Worm (Caenorhabditis elegans) whole organism, L4 larva: ENCODE results near the gene C33G3.5.

Source experiments
- Y105C5A.15 ChIP-seq: fragments of 200-800 bp; sonication (Bioruptor generic); IDR thresholded peaks from 2 replicates; pipeline ENCODE4 v1.3.6; 2022; ENCODE audit warnings: missing genetic modification characterization, missing compliant biosample characterization
- attf-4 ChIP-seq: sonication (generic microtip); optimal IDR thresholded peaks from 3 replicates; lab custom pipeline; 2017; ENCODE audit warnings: missing biosample characterization, missing genetic modification characterization
- ceh-28 ChIP-seq: fragments of 150-350 bp; optimal IDR thresholded peaks from 2 replicates; lab custom pipeline; 2014; ENCODE audit warnings: missing biosample characterization, missing genetic modification reagents, missing genetic modification characterization
- ceh-32 ChIP-seq: sonication (generic microtip); optimal IDR thresholded peaks from 2 replicates; lab custom pipeline; 2016; ENCODE audit warnings: mild to moderate bottlenecking, missing genetic modification characterization, missing compliant biosample characterization; ENCODE audit not compliant: poor library complexity
- ceh-82 ChIP-seq: sonication (generic microtip); optimal IDR thresholded peaks from 2 replicates; lab custom pipeline; 2017; ENCODE audit warnings: missing biosample characterization, missing genetic modification characterization
- cey-2 ChIP-seq: sonication (generic microtip); optimal IDR thresholded peaks from 3 replicates; lab custom pipeline; 2017; ENCODE audit warnings: missing genetic modification characterization, mild to moderate bottlenecking, missing compliant biosample characterization, antibody characterized with exemption, borderline replicate concordance; ENCODE audit not compliant: insufficient read depth
- daf-16 ChIP-seq, 3 experiments: sonication (generic microtip); optimal IDR thresholded peaks; 2 replicates each; lab custom pipeline; 2016 to 2017; ENCODE audit warnings: missing genetic modification characterization in 3 of 3, missing genetic modification reagents in 3 of 3, mild to moderate bottlenecking in 2 of 3, missing compliant biosample characterization in 2 of 3, missing biosample characterization in 1 of 3, moderate library complexity in 1 of 3
- dmd-6 ChIP-seq: fragments of 200-800 bp; sonication (Bioruptor generic); IDR thresholded peaks from 2 replicates; pipeline ENCODE4 v1.3.6; 2022; ENCODE audit warnings: missing genetic modification reagents, missing genetic modification characterization, missing compliant biosample characterization
- fkh-10 ChIP-seq: fragments of 150-350 bp; optimal IDR thresholded peaks from 2 replicates; lab custom pipeline; 2014; ENCODE audit warnings: missing biosample characterization, missing genetic modification reagents, missing genetic modification characterization
- hlh-30 ChIP-seq: sonication (generic microtip); optimal IDR thresholded peaks from 2 replicates; lab custom pipeline; 2017; ENCODE audit warnings: antibody characterized with exemption, mild to moderate bottlenecking, missing genetic modification characterization, missing compliant biosample characterization; ENCODE audit not compliant: insufficient read depth
- lin-1 ChIP-seq: fragments of 200-800 bp; sonication (Bioruptor generic); IDR thresholded peaks from 2 replicates; pipeline ENCODE4 v1.3.6; 2022; ENCODE audit warnings: missing genetic modification reagents, missing genetic modification characterization, missing compliant biosample characterization
- lin-13 ChIP-seq: fragments of 150-350 bp; optimal IDR thresholded peaks from 2 replicates; lab custom pipeline; 2014; ENCODE audit warnings: missing biosample characterization, missing genetic modification reagents, missing genetic modification characterization
- lin-29 ChIP-seq: fragments of 200-800 bp; sonication (Bioruptor generic); IDR thresholded peaks from 2 replicates; pipeline ENCODE4 v1.3.6; 2022; ENCODE audit warnings: missing genetic modification reagents, missing genetic modification characterization, missing compliant biosample characterization
- lsy-2 ChIP-seq, 2 experiments: fragments of 150-350 bp in 1 of 2; sonication (generic microtip) in 1 of 2; optimal IDR thresholded peaks; 2 replicates each; lab custom pipeline; 2014 to 2017; ENCODE audit warnings: missing biosample characterization in 2 of 2, missing genetic modification characterization in 2 of 2
- madf-9 ChIP-seq: fragments of 200-800 bp; sonication (Bioruptor generic); conservative IDR thresholded peaks from 2 replicates; pipeline ENCODE4 v1.3.6; 2022; ENCODE audit warnings: missing genetic modification reagents, missing genetic modification characterization, missing compliant biosample characterization
- mdl-1 ChIP-seq, 2 experiments: fragments of 150-350 bp in 1 of 2; sonication (generic microtip) in 1 of 2; optimal IDR thresholded peaks; 2 replicates each; lab custom pipeline; 2014 to 2017; ENCODE audit warnings: missing biosample characterization in 2 of 2, missing genetic modification characterization in 2 of 2
- mdt-29 ChIP-seq: fragments of 200-800 bp; sonication (Bioruptor generic); IDR thresholded peaks from 2 replicates; pipeline ENCODE4 v1.3.6; 2022; ENCODE audit warnings: missing genetic modification reagents, missing genetic modification characterization, missing compliant biosample characterization
- nhr-10 ChIP-seq: fragments of 150-350 bp; optimal IDR thresholded peaks from 2 replicates; lab custom pipeline; 2014; ENCODE audit warnings: missing biosample characterization, missing genetic modification characterization
- nhr-237 ChIP-seq: sonication (generic microtip); optimal IDR thresholded peaks from 2 replicates; lab custom pipeline; 2017; ENCODE audit warnings: missing biosample characterization, missing genetic modification characterization
- nhr-25 ChIP-seq: sonication (generic microtip); optimal IDR thresholded peaks from 2 replicates; lab custom pipeline; 2017; ENCODE audit warnings: missing genetic modification characterization, mild to moderate bottlenecking, missing compliant biosample characterization, antibody characterized with exemption, moderate library complexity, borderline replicate concordance; ENCODE audit not compliant: insufficient read depth
- nhr-28 ChIP-seq: fragments of 150-350 bp; optimal IDR thresholded peaks from 2 replicates; lab custom pipeline; 2014; ENCODE audit warnings: missing biosample characterization, missing genetic modification characterization
- nhr-48 ChIP-seq: sonication (generic microtip); optimal IDR thresholded peaks from 2 replicates; lab custom pipeline; 2016; ENCODE audit warnings: mild to moderate bottlenecking, missing genetic modification characterization, missing compliant biosample characterization
- nhr-6 ChIP-seq: fragments of 150-350 bp; optimal IDR thresholded peaks from 2 replicates; lab custom pipeline; 2014; ENCODE audit warnings: missing biosample characterization, missing genetic modification characterization
- nhr-76 ChIP-seq: fragments of 150-350 bp; optimal IDR thresholded peaks from 2 replicates; lab custom pipeline; 2014; ENCODE audit warnings: missing biosample characterization, missing genetic modification characterization
- nhr-77 ChIP-seq: fragments of 150-350 bp; optimal IDR thresholded peaks from 2 replicates; lab custom pipeline; 2014; ENCODE audit warnings: missing biosample characterization, missing genetic modification characterization
- pha-4 ChIP-seq, 2 experiments: fragments of 150-350 bp in 1 of 2; fragments of 200-800 bp in 1 of 2; sonication (Bioruptor generic) in 1 of 2; IDR thresholded peaks in 1 of 2; optimal IDR thresholded peaks in 1 of 2; 2 replicates each; pipeline versions ENCODE4 v1.3.6 to Lab custom; 2014 to 2022; ENCODE audit warnings: missing genetic modification characterization in 2 of 2, missing genetic modification reagents in 2 of 2, missing biosample characterization in 1 of 2, missing compliant biosample characterization in 1 of 2
- php-3 ChIP-seq: fragments of 200-800 bp; sonication (Bioruptor generic); IDR thresholded peaks from 2 replicates; pipeline ENCODE4 v1.3.6; 2022; ENCODE audit warnings: missing genetic modification reagents, missing genetic modification characterization, missing compliant biosample characterization
- saeg-2 ChIP-seq: fragments of 200-800 bp; sonication (Bioruptor generic); IDR thresholded peaks from 2 replicates; pipeline ENCODE4 v1.3.6; 2022; ENCODE audit warnings: missing genetic modification reagents, missing genetic modification characterization, missing compliant biosample characterization
- sdz-12 ChIP-seq: fragments of 200-800 bp; sonication (Bioruptor generic); optimal IDR thresholded peaks from 2 replicates; lab custom pipeline; 2018; ENCODE audit warnings: mild to moderate bottlenecking, missing genetic modification characterization, missing compliant biosample characterization
- set-16 ChIP-seq: fragments of 200-800 bp; sonication (Bioruptor generic); IDR thresholded peaks from 2 replicates; pipeline ENCODE4 v1.3.6; 2022; ENCODE audit warnings: missing genetic modification reagents, missing genetic modification characterization, missing compliant biosample characterization
- skn-1 ChIP-seq: fragments of 150-350 bp; optimal IDR thresholded peaks from 2 replicates; lab custom pipeline; 2014; ENCODE audit warnings: missing biosample characterization, missing genetic modification characterization
- spr-1 ChIP-seq: sonication (generic microtip); optimal IDR thresholded peaks from 2 replicates; lab custom pipeline; 2016; ENCODE audit warnings: mild to moderate bottlenecking, missing genetic modification characterization, missing compliant biosample characterization
- spr-3 ChIP-seq: fragments of 200-800 bp; sonication (Bioruptor generic); optimal IDR thresholded peaks from 2 replicates; lab custom pipeline; 2018; ENCODE audit warnings: mild to moderate bottlenecking, missing genetic modification characterization, missing compliant biosample characterization
- tag-97 ChIP-seq: fragments of 200-800 bp; sonication (Bioruptor generic); IDR thresholded peaks from 2 replicates; pipeline ENCODE4 v1.3.6; 2022; ENCODE audit warnings: missing genetic modification characterization, missing compliant biosample characterization
- tra-1 ChIP-seq: fragments of 200-800 bp; sonication (Bioruptor generic); IDR thresholded peaks from 2 replicates; pipeline ENCODE4 v1.3.6; 2022; ENCODE audit warnings: missing genetic modification reagents, missing genetic modification characterization, missing compliant biosample characterization
- unc-62 ChIP-seq, 3 experiments: fragments of 150-350 bp in 1 of 3; sonication (generic microtip); optimal IDR thresholded peaks in 2 of 3; peaks in 1 of 3; 1 replicate in 1 of 3; 2 replicates in 2 of 3; lab custom pipeline; 2014 to 2017; ENCODE audit warnings: missing biosample characterization in 3 of 3, missing genetic modification characterization in 3 of 3, missing genetic modification reagents in 3 of 3, missing genotype in 1 of 3
- vab-7 ChIP-seq: fragments of 200-800 bp; sonication (Bioruptor generic); IDR thresholded peaks from 2 replicates; pipeline ENCODE4 v1.3.6; 2022; ENCODE audit warnings: missing genetic modification reagents, missing genetic modification characterization, missing compliant biosample characterization
- zag-1 ChIP-seq: fragments of 150-350 bp; optimal IDR thresholded peaks from 2 replicates; lab custom pipeline; 2014; ENCODE audit warnings: missing biosample characterization, missing genetic modification characterization
- zfp-3 ChIP-seq: fragments of 200-800 bp; sonication (Bioruptor generic); conservative IDR thresholded peaks from 2 replicates; pipeline ENCODE4 v1.3.6; 2022; ENCODE audit warnings: missing genetic modification reagents, missing genetic modification characterization, missing compliant biosample characterization
- zip-11 ChIP-seq: fragments of 200-800 bp; sonication (Bioruptor generic); IDR thresholded peaks from 2 replicates; pipeline ENCODE4 v1.3.6; 2022; ENCODE audit warnings: missing genetic modification characterization, missing compliant biosample characterization
- ztf-11 ChIP-seq: fragments of 150-350 bp; optimal IDR thresholded peaks from 2 replicates; lab custom pipeline; 2014; ENCODE audit warnings: missing biosample characterization, missing genetic modification characterization
- ztf-7 ChIP-seq: fragments of 150-350 bp; optimal IDR thresholded peaks from 2 replicates; lab custom pipeline; 2014; ENCODE audit warnings: missing biosample characterization, missing genetic modification characterization

Gene C33G3.5

DNA sequence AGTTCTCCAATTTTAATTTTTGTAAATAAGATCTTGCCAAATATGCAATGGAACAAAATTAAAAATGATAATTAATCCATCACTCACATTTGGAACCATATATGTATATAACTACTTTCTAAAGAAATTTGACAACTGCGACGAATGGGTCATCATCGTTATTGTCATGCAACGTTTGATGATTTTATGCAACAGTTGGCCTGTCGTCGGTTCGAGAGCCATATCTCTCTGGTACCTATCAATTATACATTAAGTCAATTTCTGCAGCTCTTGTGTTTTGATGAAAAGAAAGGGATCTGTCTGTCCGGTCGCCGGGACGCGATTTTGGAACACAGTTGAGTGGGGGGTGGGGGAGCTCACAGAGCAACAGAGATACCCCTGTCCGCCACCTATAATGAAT is 39.2 kb downstream of the C33G3.5 start:
- TF ChIP-seq nhr-10 (tag; lab: Kevin White, UChicago) (no peak), tra-1 (no peak), set-16 (GFP tag; lab: Robert Waterston, UW) (no peak), nhr-6 (tag; lab: Kevin White, UChicago) (no peak), vab-7 (no peak), saeg-2 (no peak), cey-2 (tag; lab: Kevin White, UChicago) (no peak), ceh-32 (tag; lab: Kevin White, UChicago) (no peak), zip-11 (no peak), nhr-25 (tag; lab: Kevin White, UChicago) (no peak)

DNA sequence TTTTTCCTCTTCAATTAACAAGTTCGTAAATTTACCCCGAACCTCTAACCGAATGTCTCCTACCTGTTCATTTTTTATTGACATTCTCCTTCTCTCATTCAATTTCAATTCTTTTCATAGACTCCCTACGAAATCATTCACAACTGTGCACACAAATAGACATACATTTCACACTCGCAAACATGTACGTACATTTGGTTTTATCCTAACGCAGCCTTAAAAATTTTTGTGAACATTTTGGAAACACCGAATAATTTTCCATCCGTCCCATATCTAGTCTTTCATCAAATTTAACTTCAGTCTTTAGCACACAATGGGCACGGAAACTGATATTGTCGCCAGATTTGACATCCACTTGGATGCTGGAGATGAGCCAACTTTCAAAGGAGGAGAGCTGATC is 45.0 kb downstream of the C33G3.5 start, which contains the start of gene arrd-25:
Gene arrd-25 (plus strand): TSS at position 301 of the 400 bp plus-strand sequence.
- TF ChIP-seq unc-62 (GFP tag; optimal IDR thresholded peaks at IDR 0.05 in 1 of 2; lab: Kevin White, UChicago), result peak in 1 of 2 experiments; percentile 27
- no peak for TF ChIP-seq unc-62 (tag; optimal IDR thresholded peaks at IDR 0.05; lab: Kevin White, UChicago)
- TF ChIP-seq mdt-29, result no peak
- no peak for TF ChIP-seq hlh-30 (tag; lab: Kevin White, UChicago)

DNA sequence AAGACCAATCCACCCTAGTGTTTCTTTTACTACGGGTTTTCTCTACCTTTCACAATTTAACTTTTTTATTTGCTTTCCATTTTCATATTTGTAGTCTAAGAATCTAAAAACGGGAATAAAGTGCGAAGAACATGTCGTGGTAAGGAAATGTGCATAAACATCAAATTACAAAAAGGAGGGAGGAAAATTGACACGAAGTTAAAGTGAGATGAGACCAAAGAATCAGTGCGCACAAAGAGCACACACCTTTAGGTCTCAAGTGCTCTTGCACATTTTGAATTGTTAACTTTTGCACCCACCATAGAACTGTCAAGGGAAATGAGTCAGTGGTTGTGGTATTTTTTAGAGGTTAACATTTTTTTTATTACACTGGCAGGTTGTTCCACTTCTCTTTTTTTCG is 48.0 kb downstream of the C33G3.5 start:
- TF ChIP-seq pha-4 (GFP tag; IDR thresholded peaks at IDR 0.05; lab: Robert Waterston, UW) (no peak), pha-4 (tag; optimal IDR thresholded peaks at IDR 0.05; lab: Kevin White, UChicago) (peak; percentile 46), lsy-2 (tag; optimal IDR thresholded peaks at IDR 0.05; lab: Kevin White, UChicago) (no peak), nhr-237 (no peak), unc-62 (GFP tag; optimal IDR thresholded peaks at IDR 0.05 in 1 of 2; lab: Kevin White, UChicago) (peak in 1 of 2 experiments; percentile 20), unc-62 (tag; optimal IDR thresholded peaks at IDR 0.05; lab: Kevin White, UChicago) (no peak), Y105C5A.15 (GFP tag; lab: Robert Waterston, UW) (no peak), mdt-29 (no peak), mdl-1 (tag; optimal IDR thresholded peaks at IDR 0.05; lab: Kevin White, UChicago) (no peak), spr-3 (GFP tag; lab: Kevin White, UChicago) (no peak), lin-29 (GFP tag; lab: Robert Waterston, UW) (no peak), nhr-77 (tag; lab: Kevin White, UChicago) (no peak), madf-9 (GFP tag; lab: Robert Waterston, UW) (no peak), ceh-82 (no peak), set-16 (GFP tag; lab: Robert Waterston, UW) (no peak), attf-4 (tag; lab: Kevin White, UChicago) (no peak), sdz-12 (GFP tag; lab: Kevin White, UChicago) (no peak), spr-1 (tag; lab: Kevin White, UChicago) (no peak), php-3 (GFP tag; lab: Robert Waterston, UW) (no peak), ztf-11 (tag; lab: Kevin White, UChicago) (no peak), tra-1 (no peak), ztf-7 (tag; lab: Kevin White, UChicago) (no peak), fkh-10 (GFP tag; lab: Kevin White, UChicago) (no peak), nhr-48 (tag; lab: Kevin White, UChicago) (no peak), ceh-32 (tag; lab: Kevin White, UChicago) (no peak), zfp-3 (GFP tag; lab: Robert Waterston, UW) (no peak), daf-16 (GFP tag; optimal IDR thresholded peaks at IDR 0.05; lab: Kevin White, UChicago) (no peak), daf-16 (tag; optimal IDR thresholded peaks at IDR 0.05; lab: Kevin White, UChicago) (peak; percentile 20), nhr-28 (tag; lab: Kevin White, UChicago) (peak; percentile 27), lin-13 (GFP tag; lab: Kevin White, UChicago) (no peak), nhr-6 (tag; lab: Kevin White, UChicago) (no peak), skn-1 (tag; lab: Kevin White, UChicago) (no peak), dmd-6 (peak; percentile 71), nhr-76 (tag; lab: Kevin White, UChicago) (no peak), zag-1 (tag; lab: Kevin White, UChicago) (no peak), tag-97 (GFP tag; lab: Robert Waterston, UW) (no peak), lin-1 (no peak), ceh-28 (tag; lab: Kevin White, UChicago) (no peak)
